Worm (Caenorhabditis elegans): ENCODE results near the gene lgc-54.

lgc-54 gene

DNA sequence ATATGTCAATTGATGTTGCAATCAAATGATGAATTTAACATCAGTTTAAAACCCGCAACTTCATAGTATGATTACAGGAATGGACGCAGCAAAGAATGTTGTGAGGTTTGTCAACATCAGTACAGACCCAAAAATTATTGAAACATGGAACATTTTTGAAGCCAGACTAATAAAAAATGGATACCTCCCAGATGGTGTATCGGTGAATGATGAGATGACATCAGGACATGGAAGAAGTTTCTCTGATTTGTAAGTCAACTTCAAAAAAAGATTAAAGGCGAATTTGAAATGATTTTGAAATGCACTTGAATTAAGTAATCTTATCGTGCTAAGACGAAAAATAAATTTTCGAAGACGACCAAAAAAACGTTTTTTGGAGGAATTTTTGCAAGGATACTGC is 32.5 kb downstream of the lgc-54 start:
- TF ChIP-seq W03F9.2 (tag; optimal IDR thresholded peaks at IDR 0.05) = no peak
- no peak for TF ChIP-seq him-1 (tag; optimal IDR thresholded peaks at IDR 0.05)
- no peak for TF ChIP-seq dao-5 (tag; optimal IDR thresholded peaks at IDR 0.05)

DNA sequence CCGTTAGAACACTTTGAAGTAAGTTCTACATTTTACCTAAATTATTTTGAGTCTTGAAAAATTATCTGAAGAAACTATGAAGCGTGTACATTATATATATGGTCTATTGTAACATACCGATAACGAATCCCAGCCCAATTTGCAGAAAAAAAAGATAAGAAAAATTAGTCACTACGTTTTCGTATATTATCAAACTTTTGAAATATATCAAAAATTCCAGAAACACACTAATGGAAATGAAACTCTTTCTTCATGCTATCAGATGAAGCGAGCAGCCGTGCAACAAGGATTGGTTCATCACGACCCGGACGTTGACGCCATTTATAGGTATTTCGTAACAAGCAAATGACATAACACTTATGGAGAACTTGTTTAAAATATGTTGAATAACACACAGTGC is 34.5 kb downstream of the lgc-54 start:
- TF ChIP-seq dao-5 (tag; optimal IDR thresholded peaks at IDR 0.05) = no peak
- TF ChIP-seq W03F9.2 (tag; optimal IDR thresholded peaks at IDR 0.05) = no peak
- no peak for TF ChIP-seq him-1 (tag; optimal IDR thresholded peaks at IDR 0.05)

DNA sequence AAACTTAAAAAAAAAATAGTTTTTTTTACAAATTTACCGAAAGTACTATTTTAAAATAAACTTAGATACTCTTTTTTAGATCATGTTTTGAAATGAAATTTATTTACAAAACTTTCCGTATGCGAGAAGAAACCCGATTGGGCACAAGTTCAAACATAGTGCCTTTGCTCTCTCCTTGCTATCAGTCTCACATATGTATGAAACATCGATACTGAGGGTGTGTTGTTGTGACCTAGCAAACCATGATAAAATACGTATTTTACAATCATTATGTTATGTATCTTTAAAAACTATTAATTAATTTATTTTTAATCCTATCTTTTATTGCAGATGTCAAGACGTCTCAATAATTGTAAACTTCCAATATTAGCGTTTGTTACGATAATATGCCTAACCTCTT is 36.3 kb downstream of the lgc-54 start:
- TF ChIP-seq him-1 (tag; optimal IDR thresholded peaks at IDR 0.05) (no peak), W03F9.2 (tag; optimal IDR thresholded peaks at IDR 0.05) (no peak), dao-5 (tag; optimal IDR thresholded peaks at IDR 0.05) (no peak)

DNA sequence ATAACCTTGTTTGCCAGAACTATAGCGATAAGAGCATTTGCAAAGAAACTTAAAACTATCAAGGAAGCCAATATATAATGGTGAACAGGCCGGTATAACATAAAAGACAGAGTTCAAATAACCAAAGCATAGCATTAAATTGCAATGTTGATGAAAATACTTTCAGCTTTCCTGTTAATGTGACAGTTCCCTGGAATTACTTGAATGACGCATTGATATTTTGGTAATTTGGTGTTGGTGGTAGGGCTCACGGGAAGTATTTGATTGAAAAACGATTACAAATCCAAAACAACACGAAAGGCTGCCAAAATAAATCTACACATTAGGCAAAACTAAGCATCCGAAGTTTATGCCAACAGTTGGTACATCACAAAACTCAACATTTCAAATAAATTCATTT is 37.4 kb downstream of the lgc-54 start, which contains the start of gene dmsr-16:
Gene dmsr-16 (minus strand): TSS at position 101 of the 400 bp plus-strand sequence.
- no peak for TF ChIP-seq him-1 (tag; optimal IDR thresholded peaks at IDR 0.05)
- no peak for TF ChIP-seq dao-5 (tag; optimal IDR thresholded peaks at IDR 0.05)
- no peak for TF ChIP-seq W03F9.2 (tag; optimal IDR thresholded peaks at IDR 0.05)

DNA sequence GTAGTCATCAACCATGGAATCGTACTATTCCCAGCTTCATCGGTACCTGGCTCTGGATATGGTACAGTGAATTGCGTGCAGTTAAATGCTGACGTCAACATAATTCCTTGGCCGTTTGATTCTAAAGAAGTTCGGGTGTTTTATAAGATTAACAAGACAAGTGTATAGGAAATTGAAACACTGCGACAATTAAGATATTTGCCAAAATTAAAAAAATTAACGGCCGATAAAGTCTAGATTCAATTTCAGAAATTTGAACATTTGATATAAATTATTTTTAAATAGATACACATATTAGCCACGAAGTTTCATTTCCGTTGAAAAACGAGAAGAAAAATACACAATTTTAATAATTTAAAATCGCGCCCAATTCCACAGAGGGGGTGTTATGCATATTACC is 40.1 kb downstream of the lgc-54 start, which contains the start of gene dmsr-12:
Gene dmsr-12 (minus strand): TSS at position 101 of the 400 bp plus-strand sequence.
- TF ChIP-seq him-1 (tag; optimal IDR thresholded peaks at IDR 0.05) (no peak), W03F9.2 (tag; optimal IDR thresholded peaks at IDR 0.05) (no peak), dao-5 (tag; optimal IDR thresholded peaks at IDR 0.05) (no peak)

DNA sequence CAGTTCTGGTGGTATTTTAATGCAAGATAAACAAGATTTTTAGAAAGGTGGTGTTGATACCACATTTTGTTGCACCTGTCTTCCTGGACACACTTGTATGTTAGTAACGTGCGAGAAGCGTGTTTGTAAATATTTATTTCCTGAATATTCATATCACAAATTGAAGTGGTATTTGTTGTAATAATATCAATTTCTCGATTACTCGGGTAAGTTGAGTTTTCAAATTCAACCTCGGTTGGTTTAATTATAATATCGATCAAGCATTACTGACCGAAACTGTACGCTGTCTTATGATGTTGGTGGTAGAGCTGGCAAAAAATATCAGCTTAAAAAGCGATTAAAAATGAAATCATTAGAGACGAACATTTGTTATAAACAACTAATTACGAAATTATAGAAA is 42.4 kb downstream of the lgc-54 start, which contains the start of gene dmsr-11:
Gene dmsr-11 (minus strand): TSS at position 101 of the 400 bp plus-strand sequence.
- TF ChIP-seq W03F9.2 (tag; optimal IDR thresholded peaks at IDR 0.05) = no peak
- TF ChIP-seq dao-5 (tag; optimal IDR thresholded peaks at IDR 0.05) = no peak
- no peak for TF ChIP-seq him-1 (tag; optimal IDR thresholded peaks at IDR 0.05)

DNA sequence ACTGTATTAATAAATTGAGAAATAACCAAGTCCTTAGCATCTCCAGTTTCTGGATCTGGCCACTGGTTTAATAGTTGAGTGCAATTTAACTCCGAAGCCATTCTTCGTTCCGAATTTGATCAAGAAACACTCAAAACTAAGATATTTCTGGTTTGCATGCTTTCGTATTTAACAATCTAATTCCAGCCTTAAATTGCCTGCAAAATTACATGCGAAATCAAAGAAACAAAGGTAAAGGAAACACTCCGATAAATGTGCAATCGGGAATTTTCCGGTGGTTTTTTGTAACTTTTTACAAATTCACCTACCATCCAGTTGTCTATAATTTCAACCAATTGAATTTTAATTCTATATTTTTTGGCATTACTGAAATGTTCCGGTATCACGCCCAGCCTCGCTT is 44.6 kb downstream of the lgc-54 start, which contains the start of gene dmsr-10:
Gene dmsr-10 (minus strand): TSS at position 101 of the 400 bp plus-strand sequence.
- TF ChIP-seq W03F9.2 (tag; optimal IDR thresholded peaks at IDR 0.05) = no peak

DNA sequence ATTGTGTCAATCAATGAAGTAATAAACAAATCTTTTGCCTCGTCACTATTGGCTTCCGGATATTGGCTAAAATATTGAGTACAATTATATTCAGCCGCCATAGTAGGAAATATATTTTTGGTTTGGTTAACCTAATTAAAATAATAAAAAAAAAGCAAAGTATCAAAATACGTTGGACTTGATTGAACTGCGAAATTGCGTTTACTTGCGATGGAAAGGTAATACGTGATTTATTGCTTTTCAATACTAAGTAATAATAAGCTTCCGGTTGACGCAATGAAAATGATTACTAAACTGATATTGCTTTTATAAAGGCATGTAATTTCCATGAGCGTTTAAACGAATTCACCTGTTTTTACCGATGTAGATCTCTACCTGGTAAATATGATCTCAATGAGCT is 46.8 kb downstream of the lgc-54 start, which contains the start of gene dmsr-9:
Gene dmsr-9 (minus strand): TSS at position 101 of the 400 bp plus-strand sequence.
- TF ChIP-seq W03F9.2 (tag; optimal IDR thresholded peaks at IDR 0.05) (no peak), him-1 (tag; optimal IDR thresholded peaks at IDR 0.05) (no peak), dao-5 (tag; optimal IDR thresholded peaks at IDR 0.05) (no peak)

DNA sequence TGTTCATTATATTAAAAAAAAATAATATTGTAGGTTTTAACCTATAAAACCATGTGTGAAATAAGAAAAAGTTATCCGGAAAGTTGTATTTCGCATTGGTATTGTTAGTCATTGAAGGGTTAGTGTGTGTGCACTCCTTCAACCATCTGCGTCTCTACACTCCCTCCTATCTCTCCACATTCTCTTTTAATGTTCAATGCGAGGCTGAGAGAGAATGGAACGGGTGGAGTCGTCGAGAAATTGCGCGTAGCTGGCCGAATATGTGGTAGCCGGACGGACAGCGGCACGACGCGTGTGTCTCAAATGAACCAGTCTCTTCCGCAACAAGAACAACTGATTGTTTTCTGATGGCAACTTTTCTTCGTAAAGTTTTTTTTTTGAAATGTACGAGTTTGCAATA is 49.5 kb downstream of the lgc-54 start:
- TF ChIP-seq W03F9.2 (tag; optimal IDR thresholded peaks at IDR 0.05) (no peak), him-1 (tag; optimal IDR thresholded peaks at IDR 0.05) (no peak), dao-5 (tag; optimal IDR thresholded peaks at IDR 0.05) (no peak)

DNA sequence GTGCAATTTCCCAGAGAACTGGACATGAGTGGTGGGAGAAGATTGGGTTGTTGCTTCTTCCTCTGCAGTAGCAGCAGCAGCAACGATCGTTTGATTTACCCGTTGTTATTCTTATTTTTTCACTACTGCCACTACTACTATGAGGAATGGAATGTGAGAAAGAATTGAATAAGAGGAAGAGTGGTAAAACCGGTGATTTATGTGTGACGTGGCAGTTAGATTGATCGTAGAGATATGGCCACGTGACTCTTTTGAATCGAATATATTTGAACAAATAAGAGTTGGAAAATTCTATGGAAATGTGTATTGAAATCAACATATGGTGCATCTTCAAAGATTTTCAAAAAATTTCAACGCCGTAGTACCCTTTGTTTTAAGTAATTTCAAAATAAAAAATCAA is 50.1 kb downstream of the lgc-54 start:
- TF ChIP-seq dao-5 (tag; optimal IDR thresholded peaks at IDR 0.05) = no peak
- no peak for TF ChIP-seq W03F9.2 (tag; optimal IDR thresholded peaks at IDR 0.05)
- no peak for TF ChIP-seq him-1 (tag; optimal IDR thresholded peaks at IDR 0.05)

DNA sequence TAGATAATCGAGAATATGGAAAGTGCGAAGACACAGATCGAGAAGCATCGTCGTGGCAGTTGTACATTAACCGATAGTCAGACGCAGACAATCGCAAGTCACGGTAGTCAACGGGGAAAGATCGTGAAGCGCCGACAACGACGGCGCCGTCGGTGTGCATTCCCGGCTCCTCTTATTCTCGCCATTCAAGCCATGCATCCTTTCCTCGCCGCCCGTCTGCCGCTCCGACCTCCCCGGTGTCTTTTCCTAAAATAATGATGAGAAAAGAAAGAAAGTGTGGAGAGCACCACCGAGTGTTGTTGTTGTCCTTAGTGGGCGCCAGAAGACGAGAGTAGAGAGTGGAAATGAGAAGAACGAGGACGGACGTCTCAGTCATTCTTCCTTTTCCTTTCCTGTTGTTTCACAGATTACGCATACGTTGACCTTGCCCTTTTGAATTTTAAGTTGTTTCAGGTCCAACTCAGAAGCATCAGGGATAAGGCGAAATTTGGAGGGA is 52.6 kb downstream of the lgc-54 start, which contains the start of gene ZC404.1:
Gene ZC404.1 (plus strand): TSS at position 446 of the 496 bp plus-strand sequence.
- no peak for TF ChIP-seq W03F9.2 (tag; optimal IDR thresholded peaks at IDR 0.05)
- TF ChIP-seq him-1 (tag; optimal IDR thresholded peaks at IDR 0.05) = no peak
- no peak for TF ChIP-seq dao-5 (tag; optimal IDR thresholded peaks at IDR 0.05)

DNA sequence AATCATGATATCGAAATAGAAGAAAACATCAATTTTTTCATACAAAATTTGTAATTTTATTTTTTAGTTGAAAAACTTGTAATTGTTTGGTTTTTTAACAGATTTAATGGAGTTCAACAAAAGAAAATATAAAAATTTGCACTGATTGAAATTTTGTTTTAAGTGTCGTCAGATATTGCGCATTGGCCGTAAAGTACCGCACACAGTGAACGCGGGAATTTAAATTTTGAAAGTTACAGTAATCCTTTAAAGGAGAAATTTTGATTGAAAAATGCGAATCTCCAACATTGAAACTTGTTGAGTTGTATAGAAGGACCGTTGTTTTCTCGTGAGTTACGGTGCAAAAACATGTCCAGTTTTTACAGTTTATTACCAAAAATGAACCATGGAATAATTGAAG is 53.4 kb downstream of the lgc-54 start:
- TF ChIP-seq dao-5 (tag; optimal IDR thresholded peaks at IDR 0.05) = no peak
- no peak for TF ChIP-seq him-1 (tag; optimal IDR thresholded peaks at IDR 0.05)
- no peak for TF ChIP-seq W03F9.2 (tag; optimal IDR thresholded peaks at IDR 0.05)

DNA sequence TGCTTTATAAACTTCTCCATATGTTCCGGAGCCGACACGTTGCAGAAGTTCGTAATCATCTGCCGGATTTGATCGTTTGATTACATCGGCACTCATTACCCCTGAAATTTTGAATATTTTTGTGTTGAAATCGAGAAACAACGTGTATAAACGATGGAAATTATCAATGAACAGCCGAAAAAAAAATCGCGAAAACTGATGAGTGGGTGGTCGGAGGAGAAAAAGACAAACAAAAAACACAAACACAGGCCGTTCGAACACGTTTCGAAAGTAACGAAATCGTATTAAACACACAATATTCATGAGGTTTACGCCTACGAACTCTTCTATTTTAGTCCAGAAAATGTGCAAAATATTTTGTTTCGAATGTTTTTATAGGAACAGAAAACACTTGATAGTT is 53.8 kb downstream of the lgc-54 start, which contains the start of gene gck-2:
Gene gck-2 (minus strand): TSS at position 101 of the 400 bp plus-strand sequence.
- TF ChIP-seq dao-5 (tag; optimal IDR thresholded peaks at IDR 0.05) = no peak
- TF ChIP-seq W03F9.2 (tag; optimal IDR thresholded peaks at IDR 0.05) = no peak
- TF ChIP-seq him-1 (tag; optimal IDR thresholded peaks at IDR 0.05) = no peak

All from whole organism, L4/young adult.